Fruit fly (Drosophila melanogaster): ENCODE measurements around the gene bbx.
A peak's percentile ranks its signal among the peaks of the same experiment; 100 is the strongest.

Gene bbx

DNA sequence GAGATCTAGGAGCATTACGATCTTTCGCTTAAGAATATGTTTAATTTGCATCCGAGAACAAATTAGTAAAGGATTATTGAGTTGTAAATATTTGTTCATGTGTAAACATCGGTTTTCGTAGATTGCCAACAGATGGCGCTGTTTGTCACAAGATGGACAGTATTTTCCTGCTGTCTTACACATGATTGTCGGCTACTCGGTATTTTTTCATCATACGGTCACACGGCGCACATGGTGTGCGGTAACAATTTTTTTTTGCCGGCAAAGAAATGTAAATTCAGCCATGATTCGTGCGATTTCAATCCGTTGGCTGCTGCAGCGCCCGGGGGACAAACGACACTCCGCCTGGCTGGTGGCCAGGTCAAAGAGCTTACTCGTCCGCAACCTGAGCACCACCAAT is at the start of gene bbx, which contains the start of gene waw (continued):
- TF ChIP-seq p53 (GFP tag; optimal IDR thresholded peaks at IDR 0.05): no peak
- no peak for TF ChIP-seq Lim3 (GFP tag; IDR thresholded peaks at IDR 0.05)
- TF ChIP-seq salm (tag; optimal IDR thresholded peaks at IDR 0.05): no peak
- no peak for TF ChIP-seq CG2678 (tag; optimal IDR thresholded peaks at IDR 0.05)
- no peak for TF ChIP-seq ems (GFP tag; optimal IDR thresholded peaks at IDR 0.05)
- peak; percentile 35 for TF ChIP-seq nmo (GFP tag; optimal IDR thresholded peaks at IDR 0.05)
- TF ChIP-seq Awh (GFP tag; IDR thresholded peaks at IDR 0.05): no peak
- no peak for TF ChIP-seq vfl (GFP tag; optimal IDR thresholded peaks at IDR 0.05)
- peak; percentile 33 for TF ChIP-seq BEAF-32 (GFP tag; optimal IDR thresholded peaks at IDR 0.05)
- TF ChIP-seq Max (GFP tag; optimal IDR thresholded peaks at IDR 0.05): peak; percentile 65
- no peak for TF ChIP-seq caup (GFP tag; optimal IDR thresholded peaks at IDR 0.05; ENCODE audit: severe bottlenecking)
- TF ChIP-seq jigr1 (GFP tag; IDR thresholded peaks at IDR 0.05): no peak
- peak; percentile 77 for TF ChIP-seq YL-1 (GFP tag; optimal IDR thresholded peaks at IDR 0.05)
- no peak for TF ChIP-seq jumu (GFP tag; optimal IDR thresholded peaks at IDR 0.05)
- TF ChIP-seq CrebB (tag; optimal IDR thresholded peaks at IDR 0.05): peak; percentile 24
- no peak for TF ChIP-seq CG6272 (GFP tag; IDR thresholded peaks at IDR 0.05)
- TF ChIP-seq CG15514 (GFP tag; optimal IDR thresholded peaks at IDR 0.05): peak; percentile 60
- no peak for TF ChIP-seq HLH4C (GFP tag; IDR thresholded peaks at IDR 0.05; ENCODE audit: partially characterized antibody)
- TF ChIP-seq zen (tag; optimal IDR thresholded peaks at IDR 0.05): peak; percentile 43
- TF ChIP-seq Hand (GFP tag; optimal IDR thresholded peaks at IDR 0.05): no peak
- no peak for TF ChIP-seq lilli (GFP tag; optimal IDR thresholded peaks at IDR 0.05)
- no peak for TF ChIP-seq stc (GFP tag; IDR thresholded peaks at IDR 0.05)
- 0 out of 2 replicates have a peak, but pooled peaks have one; percentile 10 for TF ChIP-seq H2.0 (GFP tag; IDR thresholded peaks at IDR 0.05)
- TF ChIP-seq Fer3 (tag; optimal IDR thresholded peaks at IDR 0.05): peak; percentile 26
- no peak for TF ChIP-seq so (GFP tag; IDR thresholded peaks at IDR 0.05)
- no peak for TF ChIP-seq Vsx1 (GFP tag; optimal IDR thresholded peaks at IDR 0.05)
- no peak for TF ChIP-seq Dad (GFP tag; optimal IDR thresholded peaks at IDR 0.05)
- peak; percentile 41 for TF ChIP-seq CG10543 (GFP tag; optimal IDR thresholded peaks at IDR 0.05)
- TF ChIP-seq CG1529 (GFP tag; optimal IDR thresholded peaks at IDR 0.05): no peak
- peak; percentile 21 for TF ChIP-seq Nf-YC (tag; optimal IDR thresholded peaks at IDR 0.05)
- TF ChIP-seq tx (GFP tag; optimal IDR thresholded peaks at IDR 0.05): no peak
- TF ChIP-seq bsh (GFP tag; optimal IDR thresholded peaks at IDR 0.05): peak in 1 of 2 experiments; percentile 16
- TF ChIP-seq fd102C (GFP tag; optimal IDR thresholded peaks at IDR 0.05): no peak
- no peak for TF ChIP-seq CG6813 (GFP tag; optimal IDR thresholded peaks at IDR 0.05)
- TF ChIP-seq Bteb2 (GFP tag; optimal IDR thresholded peaks at IDR 0.05): no peak
- no peak for TF ChIP-seq slp2 (GFP tag; optimal IDR thresholded peaks at IDR 0.05)
- peak; percentile 77 for TF ChIP-seq pzg (GFP tag; optimal IDR thresholded peaks at IDR 0.05)
- no peak for TF ChIP-seq Mad (GFP tag; optimal IDR thresholded peaks at IDR 0.05)
- no peak for TF ChIP-seq Kr (GFP tag; optimal IDR thresholded peaks at IDR 0.05)
- TF ChIP-seq Antp (GFP tag; optimal IDR thresholded peaks at IDR 0.05): no peak
- peak; percentile 23 for TF ChIP-seq bigmax (GFP tag; optimal IDR thresholded peaks at IDR 0.05)
- no peak for TF ChIP-seq eve (GFP tag; optimal IDR thresholded peaks at IDR 0.05)
- no peak for TF ChIP-seq CG16815 (GFP tag; optimal IDR thresholded peaks at IDR 0.05)
- no peak for TF ChIP-seq Gug (GFP tag; IDR thresholded peaks at IDR 0.05)
- no peak for TF ChIP-seq cas (GFP tag; IDR thresholded peaks at IDR 0.05)
- no peak for TF ChIP-seq CG11696 (GFP tag; IDR thresholded peaks at IDR 0.05)
- TF ChIP-seq pb (GFP tag; optimal IDR thresholded peaks at IDR 0.05): no peak
- no peak for TF ChIP-seq CG34224 (GFP tag; IDR thresholded peaks at IDR 0.05; ENCODE audit: partially characterized antibody)
- no peak for TF ChIP-seq tup (GFP tag; optimal IDR thresholded peaks at IDR 0.05)
- no peak for TF ChIP-seq fu2 (GFP tag; optimal IDR thresholded peaks at IDR 0.05)
- no peak for TF ChIP-seq CG11093 (GFP tag; IDR thresholded peaks at IDR 0.05)

Measured in whole organism, embryonic.